Worm (Caenorhabditis elegans) whole organism, early embryonic: Measurements from ENCODE around the gene F28A10.1.

Source experiments
- ama-1 ChIP-seq: fragments of 150-350 bp; optimal IDR thresholded peaks from 2 replicates; lab custom pipeline; 2014
- tbx-11 ChIP-seq: fragments of 200-800 bp; sonication (Bioruptor generic); IDR thresholded peaks from 2 replicates; pipeline ENCODE4 v1.3.6; 2022; ENCODE audit warnings: missing genetic modification characterization, missing compliant biosample characterization

- no peak for TF ChIP-seq tbx-11 (GFP tag; lab: Robert Waterston, UW)
- no peak for TF ChIP-seq ama-1 (lab: Kevin White, UChicago)
Measured at ce11 chrII:814737-815136, 10.9 kb upstream of the F28A10.1 start, which contains the start of gene msrp-3.
